Worm (Caenorhabditis elegans) whole organism, late embryonic: ENCODE results near the gene pac-1.
A peak's percentile ranks its signal among the peaks of the same experiment; 100 is the strongest.

Experiments
- K02D7.2 ChIP-seq: sonication (generic microtip); optimal IDR thresholded peaks from 2 replicates; lab custom pipeline; 2017; ENCODE audit warnings: mild to moderate bottlenecking, missing genetic modification characterization, missing compliant biosample characterization
- T23F11.4 ChIP-seq: fragments of 200-800 bp; sonication (Bioruptor generic); optimal IDR thresholded peaks from 2 replicates; lab custom pipeline; 2018; ENCODE audit warnings: mild to moderate bottlenecking, missing genetic modification characterization, missing compliant biosample characterization
- Y22D7AL.16 ChIP-seq: sonication (generic microtip); optimal IDR thresholded peaks from 2 replicates; lab custom pipeline; 2016; ENCODE audit warnings: missing genetic modification characterization, missing compliant biosample characterization
- ama-1 ChIP-seq: fragments of 150-350 bp; optimal IDR thresholded peaks from 2 replicates; lab custom pipeline; 2014
- ceh-14 ChIP-seq: sonication (generic microtip); optimal IDR thresholded peaks from 2 replicates; lab custom pipeline; 2016; ENCODE audit warnings: missing genotype, missing genetic modification characterization, missing compliant biosample characterization
- ceh-18 ChIP-seq: sonication (generic microtip); optimal IDR thresholded peaks from 2 replicates; lab custom pipeline; 2016; ENCODE audit warnings: missing genetic modification characterization, missing compliant biosample characterization
- ceh-2 ChIP-seq: sonication (generic microtip); optimal IDR thresholded peaks from 2 replicates; lab custom pipeline; 2016; ENCODE audit warnings: missing genotype, missing genetic modification characterization, missing compliant biosample characterization
- ceh-22 ChIP-seq: sonication (generic microtip); optimal IDR thresholded peaks from 2 replicates; lab custom pipeline; 2017; ENCODE audit warnings: missing biosample characterization, missing genetic modification characterization
- ceh-30 ChIP-seq: fragments of 150-350 bp; optimal IDR thresholded peaks from 2 replicates; lab custom pipeline; 2014; ENCODE audit warnings: missing biosample characterization, missing genetic modification characterization
- ceh-48 ChIP-seq: sonication (generic microtip); optimal IDR thresholded peaks from 2 replicates; lab custom pipeline; 2016; ENCODE audit warnings: missing genetic modification characterization, inconsistent platforms, missing compliant biosample characterization
- che-1 ChIP-seq: sonication (generic microtip); optimal IDR thresholded peaks from 2 replicates; lab custom pipeline; 2016; ENCODE audit warnings: mild to moderate bottlenecking, missing genetic modification characterization, missing compliant biosample characterization
- dve-1 ChIP-seq: sonication (generic microtip); optimal IDR thresholded peaks from 2 replicates; lab custom pipeline; 2017; ENCODE audit warnings: antibody characterized with exemption, mild to moderate bottlenecking, missing genetic modification characterization, missing compliant biosample characterization
- elt-2 ChIP-seq: sonication (generic microtip); optimal IDR thresholded peaks from 2 replicates; lab custom pipeline; 2016; ENCODE audit warnings: missing genetic modification reagents, missing genetic modification characterization, missing compliant biosample characterization
- elt-4 ChIP-seq: sonication (generic microtip); optimal IDR thresholded peaks from 2 replicates; lab custom pipeline; 2016; ENCODE audit warnings: missing genetic modification characterization, missing compliant biosample characterization
- eyg-1 ChIP-seq: sonication (generic microtip); optimal IDR thresholded peaks from 2 replicates; lab custom pipeline; 2016; ENCODE audit warnings: missing genotype, missing genetic modification characterization, missing compliant biosample characterization
- fax-1 ChIP-seq: sonication (generic microtip); optimal IDR thresholded peaks from 2 replicates; lab custom pipeline; 2016; ENCODE audit warnings: missing genotype, missing genetic modification characterization, missing compliant biosample characterization
- fkh-10 ChIP-seq: fragments of 150-350 bp; optimal IDR thresholded peaks from 2 replicates; lab custom pipeline; 2014; ENCODE audit warnings: missing biosample characterization, missing genetic modification reagents, missing genetic modification characterization
- fkh-6 ChIP-seq: sonication (generic microtip); optimal IDR thresholded peaks from 2 replicates; lab custom pipeline; 2016; ENCODE audit warnings: missing genetic modification characterization, missing compliant biosample characterization
- gmeb-2 ChIP-seq: sonication (generic microtip); optimal IDR thresholded peaks from 2 replicates; lab custom pipeline; 2016; ENCODE audit warnings: missing genetic modification characterization, inconsistent platforms, missing compliant biosample characterization
- hlh-13 ChIP-seq: fragments of 200-800 bp; sonication (Bioruptor generic); optimal IDR thresholded peaks from 2 replicates; lab custom pipeline; 2018; ENCODE audit warnings: mild to moderate bottlenecking, missing genetic modification characterization, missing compliant biosample characterization
- hlh-15 ChIP-seq: sonication (generic microtip); optimal IDR thresholded peaks from 2 replicates; lab custom pipeline; 2016; ENCODE audit warnings: missing genetic modification characterization, missing compliant biosample characterization
- hlh-30 ChIP-seq: sonication (generic microtip); optimal IDR thresholded peaks from 2 replicates; lab custom pipeline; 2017; ENCODE audit warnings: antibody characterized with exemption, missing genetic modification characterization, missing compliant biosample characterization; ENCODE audit not compliant: insufficient read depth
- hlh-6 ChIP-seq: sonication (generic microtip); optimal IDR thresholded peaks from 2 replicates; lab custom pipeline; 2016; ENCODE audit warnings: missing genotype, missing genetic modification characterization, missing compliant biosample characterization
- madf-2 ChIP-seq: sonication (generic microtip); optimal IDR thresholded peaks from 2 replicates; lab custom pipeline; 2017; ENCODE audit warnings: missing genetic modification characterization, missing compliant biosample characterization
- mec-3 ChIP-seq: sonication (generic microtip); optimal IDR thresholded peaks from 2 replicates; lab custom pipeline; 2016; ENCODE audit warnings: borderline replicate concordance, missing genetic modification characterization, missing compliant biosample characterization
- nfya-1 ChIP-seq: sonication (generic microtip); optimal IDR thresholded peaks from 2 replicates; lab custom pipeline; 2017; ENCODE audit warnings: missing genetic modification characterization, mild to moderate bottlenecking, missing compliant biosample characterization, antibody characterized with exemption, moderate library complexity
- nhr-11 ChIP-seq: fragments of 150-350 bp; optimal IDR thresholded peaks from 2 replicates; lab custom pipeline; 2014; ENCODE audit warnings: missing biosample characterization, missing genetic modification characterization
- nhr-232 ChIP-seq: sonication (generic microtip); optimal IDR thresholded peaks from 2 replicates; lab custom pipeline; 2016; ENCODE audit warnings: missing genetic modification characterization, missing compliant biosample characterization
- odd-2 ChIP-seq: sonication (generic microtip); optimal IDR thresholded peaks from 2 replicates; lab custom pipeline; 2017; ENCODE audit warnings: antibody characterized with exemption, mild to moderate bottlenecking, missing genetic modification characterization, missing compliant biosample characterization
- pag-3 ChIP-seq: sonication (generic microtip); optimal IDR thresholded peaks from 2 replicates; lab custom pipeline; 2016; ENCODE audit warnings: missing compliant biosample characterization, missing genetic modification characterization, borderline replicate concordance
- pat-9 ChIP-seq: fragments of 200-800 bp; sonication (Bioruptor generic); optimal IDR thresholded peaks from 2 replicates; lab custom pipeline; 2018; ENCODE audit warnings: mild to moderate bottlenecking, missing genetic modification characterization, moderate library complexity, missing compliant biosample characterization
- pax-1 ChIP-seq: fragments of 150-350 bp; optimal IDR thresholded peaks from 2 replicates; lab custom pipeline; 2014; ENCODE audit warnings: missing biosample characterization, missing genetic modification characterization
- pha-2 ChIP-seq: sonication (generic microtip); optimal IDR thresholded peaks from 2 replicates; lab custom pipeline; 2017; ENCODE audit warnings: mild to moderate bottlenecking, missing genetic modification characterization, missing compliant biosample characterization
- pros-1 ChIP-seq: fragments of 150-350 bp; optimal IDR thresholded peaks from 2 replicates; lab custom pipeline; 2014; ENCODE audit warnings: missing biosample characterization, missing genetic modification reagents, missing genetic modification characterization
- ref-2 ChIP-seq: sonication (generic microtip); optimal IDR thresholded peaks from 2 replicates; lab custom pipeline; 2016; ENCODE audit warnings: missing genetic modification characterization, missing compliant biosample characterization
- rnt-1 ChIP-seq: sonication (generic microtip); optimal IDR thresholded peaks from 2 replicates; lab custom pipeline; 2016; ENCODE audit warnings: missing genetic modification characterization, missing compliant biosample characterization
- sdc-2 ChIP-seq: sonication (generic microtip); optimal IDR thresholded peaks from 2 replicates; lab custom pipeline; 2016; ENCODE audit warnings: missing genotype, missing genetic modification characterization, missing compliant biosample characterization
- tbx-2 ChIP-seq: sonication (generic microtip); optimal IDR thresholded peaks from 2 replicates; lab custom pipeline; 2016; ENCODE audit warnings: missing genetic modification characterization, missing compliant biosample characterization
- tbx-7 ChIP-seq: sonication (generic microtip); optimal IDR thresholded peaks from 2 replicates; lab custom pipeline; 2016; ENCODE audit warnings: missing genotype, missing genetic modification characterization, missing compliant biosample characterization
- unc-3 ChIP-seq, 2 experiments: fragments of 200-800 bp in 1 of 2; sonication (Bioruptor generic) in 1 of 2; sonication (generic microtip) in 1 of 2; conservative IDR thresholded peaks in 1 of 2; optimal IDR thresholded peaks in 1 of 2; 2 replicates each; pipeline versions ENCODE4 v1.3.6 to Lab custom; 2016 to 2022; ENCODE audit warnings: missing compliant biosample characterization in 2 of 2, missing genetic modification characterization in 2 of 2, missing genetic modification reagents in 1 of 2
- unc-42 ChIP-seq: sonication (generic microtip); optimal IDR thresholded peaks from 2 replicates; lab custom pipeline; 2016; ENCODE audit warnings: missing genotype, missing genetic modification characterization, missing compliant biosample characterization
- unc-55 ChIP-seq: sonication (generic microtip); optimal IDR thresholded peaks from 2 replicates; lab custom pipeline; 2017; ENCODE audit warnings: missing biosample characterization, missing genetic modification reagents, missing genetic modification characterization
- unc-86 ChIP-seq: sonication (generic microtip); optimal IDR thresholded peaks from 2 replicates; lab custom pipeline; 2016; ENCODE audit warnings: missing genetic modification characterization, missing compliant biosample characterization
- zip-5 ChIP-seq: sonication (generic microtip); optimal IDR thresholded peaks from 2 replicates; lab custom pipeline; 2016; ENCODE audit warnings: missing genetic modification characterization, missing compliant biosample characterization
- ztf-16 ChIP-seq: sonication (generic microtip); optimal IDR thresholded peaks from 2 replicates; lab custom pipeline; 2017; ENCODE audit warnings: missing genetic modification characterization, missing compliant biosample characterization

The pac-1 gene

DNA sequence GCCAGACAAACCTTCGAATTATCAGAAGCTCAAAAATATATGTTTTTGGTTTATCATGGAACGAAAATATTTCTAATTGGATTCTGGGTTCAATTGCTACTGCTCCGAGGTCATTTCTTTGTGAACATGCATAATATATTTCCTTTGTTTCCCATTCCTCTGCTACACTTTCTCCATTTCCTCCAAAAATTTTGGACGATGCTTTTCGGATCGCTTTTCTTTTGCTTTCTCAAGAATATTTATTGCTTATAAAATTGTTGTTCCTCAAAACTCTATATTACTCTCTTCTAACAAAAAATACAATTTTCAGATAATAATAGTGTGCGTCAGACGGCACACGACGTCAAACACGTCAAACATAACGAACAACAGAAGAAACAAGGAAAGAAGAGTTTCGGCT is at the start of gene pac-1:
Gene pac-1 (plus strand): TSS at position 301 of the 400 bp plus-strand sequence.
- TF ChIP-seq unc-55 (GFP tag; lab: Kevin White, UChicago): no peak
- TF ChIP-seq elt-2 (tag; lab: Kevin White, UChicago): no peak
- no peak for TF ChIP-seq pha-2 (tag; lab: Kevin White, UChicago)
- no peak for TF ChIP-seq zip-5 (tag; lab: Kevin White, UChicago)
- no peak for TF ChIP-seq ref-2 (tag; lab: Kevin White, UChicago)
- TF ChIP-seq tbx-2 (tag; lab: Kevin White, UChicago): no peak
- TF ChIP-seq rnt-1 (tag; lab: Kevin White, UChicago): no peak
- no peak for TF ChIP-seq dve-1
- TF ChIP-seq gmeb-2 (tag; lab: Kevin White, UChicago): no peak
- no peak for TF ChIP-seq fkh-6 (tag; lab: Kevin White, UChicago)
- no peak for TF ChIP-seq pros-1 (tag; lab: Kevin White, UChicago)
- no peak for TF ChIP-seq ceh-18 (tag; lab: Kevin White, UChicago)
- TF ChIP-seq che-1: no peak
- TF ChIP-seq ceh-30: no peak
- TF ChIP-seq nhr-232: no peak
- TF ChIP-seq ceh-22 (tag; lab: Kevin White, UChicago): no peak
- no peak for TF ChIP-seq unc-42 (tag; lab: Kevin White, UChicago)
- no peak for TF ChIP-seq Y22D7AL.16 (tag; lab: Kevin White, UChicago)

DNA sequence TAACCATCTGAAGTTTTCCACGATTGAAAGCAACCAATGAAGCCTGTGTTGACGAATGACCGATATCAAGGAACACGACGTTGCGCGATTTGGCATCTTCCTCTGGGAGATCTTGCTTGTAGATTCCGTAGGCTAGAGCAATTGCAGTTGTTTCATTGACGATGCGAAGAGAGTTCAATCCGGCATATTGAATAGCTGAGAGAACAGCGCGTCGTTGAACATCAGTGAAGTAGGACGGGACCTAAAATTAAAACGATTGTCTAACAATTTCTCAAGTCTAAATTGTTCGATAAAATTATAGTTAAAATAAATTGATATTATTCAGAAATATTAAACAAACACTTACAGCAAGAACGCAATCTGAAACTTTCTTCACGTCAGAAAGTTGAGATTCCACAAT is 48.7 kb upstream of the pac-1 start:
- TF ChIP-seq sdc-2 (tag; lab: Kevin White, UChicago): no peak
- TF ChIP-seq hlh-6 (tag; lab: Kevin White, UChicago): no peak
- no peak for TF ChIP-seq eyg-1 (tag; lab: Kevin White, UChicago)
- TF ChIP-seq hlh-30 (tag; lab: Kevin White, UChicago): no peak
- no peak for TF ChIP-seq odd-2 (tag; lab: Kevin White, UChicago)
- no peak for TF ChIP-seq unc-86 (tag; lab: Kevin White, UChicago)
- no peak for TF ChIP-seq ama-1 (lab: Kevin White, UChicago)
- no peak for TF ChIP-seq T23F11.4 (GFP tag; lab: Kevin White, UChicago)
- no peak for TF ChIP-seq ref-2 (tag; lab: Kevin White, UChicago)
- no peak for TF ChIP-seq pros-1 (tag; lab: Kevin White, UChicago)
- TF ChIP-seq ztf-16 (tag; lab: Kevin White, UChicago): no peak
- TF ChIP-seq pat-9 (tag; lab: Kevin White, UChicago): no peak
- TF ChIP-seq gmeb-2 (tag; lab: Kevin White, UChicago): no peak
- TF ChIP-seq fax-1 (tag; lab: Kevin White, UChicago): no peak
- no peak for TF ChIP-seq pha-2 (tag; lab: Kevin White, UChicago)

DNA sequence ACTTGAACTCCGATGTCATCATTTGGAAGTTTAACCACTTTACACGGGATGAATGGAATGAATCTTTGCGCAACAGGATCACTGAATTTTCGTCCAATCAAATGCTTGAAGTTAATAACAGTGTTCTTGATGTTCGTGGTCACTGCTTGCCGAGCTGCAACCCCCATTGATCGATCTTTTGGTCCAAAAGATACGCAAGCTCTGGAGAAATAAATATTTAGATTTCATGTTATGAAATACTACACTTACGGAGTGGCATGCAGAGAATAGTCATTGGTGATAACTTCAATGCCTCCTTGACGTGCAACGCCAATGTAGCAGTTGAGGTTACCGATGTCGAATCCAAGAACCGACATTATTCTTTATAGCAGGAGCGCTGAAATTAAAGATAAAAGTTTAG is 48.3 kb upstream of the pac-1 start, which contains the start of gene hsp-110:
Gene hsp-110 (minus strand): TSS at position 376 of the 400 bp plus-strand sequence.
- TF ChIP-seq fax-1 (tag; lab: Kevin White, UChicago) (no peak), che-1 (no peak), K02D7.2 (tag; lab: Kevin White, UChicago) (no peak), ceh-18 (tag; lab: Kevin White, UChicago) (no peak), ceh-2 (tag; lab: Kevin White, UChicago) (no peak), tbx-2 (tag; lab: Kevin White, UChicago) (no peak), hlh-13 (no peak), pax-1 (tag; lab: Kevin White, UChicago) (no peak), fkh-10 (GFP tag; lab: Kevin White, UChicago) (no peak), unc-3 (GFP tag; conservative IDR thresholded peaks at IDR 0.05; lab: Robert Waterston, UW) (no peak), unc-3 (tag; optimal IDR thresholded peaks at IDR 0.05; lab: Kevin White, UChicago) (no peak), gmeb-2 (tag; lab: Kevin White, UChicago) (no peak), elt-2 (tag; lab: Kevin White, UChicago) (no peak)
- TF ChIP-seq, all 69 proteins: peak for 0

DNA sequence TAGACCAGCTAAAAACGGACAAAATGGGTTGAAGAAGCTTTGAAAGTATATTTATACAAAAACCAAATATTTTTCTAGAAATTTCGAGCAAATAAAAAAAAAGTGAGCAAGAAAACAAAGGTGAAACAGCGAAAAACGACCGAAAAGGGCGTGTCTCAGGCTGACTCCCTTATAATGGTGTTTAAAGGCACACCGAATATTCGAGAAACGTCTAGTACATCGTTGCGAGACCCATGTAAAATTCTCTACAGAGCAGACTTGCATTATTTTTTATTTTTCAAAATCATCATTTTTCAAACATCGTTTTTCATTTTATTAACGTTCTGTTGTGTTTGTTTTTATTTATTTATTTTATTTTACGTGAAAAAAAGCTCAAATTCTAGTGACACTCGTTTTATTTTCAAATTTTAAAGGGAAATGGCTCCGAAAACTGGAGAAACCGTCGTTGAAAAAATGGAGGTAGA is 47.8 kb upstream of the pac-1 start, which contains the start of gene rpn-3:
Gene rpn-3 (plus strand): TSS at position 414 of the 464 bp plus-strand sequence.
- no peak for TF ChIP-seq zip-5 (tag; lab: Kevin White, UChicago)
- peak; percentile 84 for TF ChIP-seq unc-42 (tag; lab: Kevin White, UChicago)
- TF ChIP-seq elt-4: no peak
- TF ChIP-seq madf-2: no peak
- no peak for TF ChIP-seq tbx-7 (tag; lab: Kevin White, UChicago)
- TF ChIP-seq nfya-1: peak; percentile 94
- peak; percentile 68 for TF ChIP-seq nhr-11 (tag; lab: Kevin White, UChicago)
- no peak for TF ChIP-seq fax-1 (tag; lab: Kevin White, UChicago)
- no peak for TF ChIP-seq mec-3 (tag; lab: Kevin White, UChicago)
- no peak for TF ChIP-seq hlh-15 (tag; lab: Kevin White, UChicago)
- no peak for TF ChIP-seq pag-3
- TF ChIP-seq eyg-1 (tag; lab: Kevin White, UChicago): no peak
- peak; percentile 34 for TF ChIP-seq elt-2 (tag; lab: Kevin White, UChicago)
- TF ChIP-seq ceh-48 (tag; lab: Kevin White, UChicago): peak; percentile 8
- TF ChIP-seq che-1: no peak
- peak; percentile 27 for TF ChIP-seq ceh-14
- peak; percentile 55 for TF ChIP-seq ceh-2 (tag; lab: Kevin White, UChicago)
- TF ChIP-seq pha-2 (tag; lab: Kevin White, UChicago): no peak
- no peak for TF ChIP-seq ceh-22 (tag; lab: Kevin White, UChicago)
- TF ChIP-seq Y22D7AL.16 (tag; lab: Kevin White, UChicago): no peak
